Fruit fly (Drosophila melanogaster): ENCODE results near the gene CG31441.
A peak's percentile ranks its signal among the peaks of the same experiment; 100 is the strongest.

The CG31441 gene

DNA sequence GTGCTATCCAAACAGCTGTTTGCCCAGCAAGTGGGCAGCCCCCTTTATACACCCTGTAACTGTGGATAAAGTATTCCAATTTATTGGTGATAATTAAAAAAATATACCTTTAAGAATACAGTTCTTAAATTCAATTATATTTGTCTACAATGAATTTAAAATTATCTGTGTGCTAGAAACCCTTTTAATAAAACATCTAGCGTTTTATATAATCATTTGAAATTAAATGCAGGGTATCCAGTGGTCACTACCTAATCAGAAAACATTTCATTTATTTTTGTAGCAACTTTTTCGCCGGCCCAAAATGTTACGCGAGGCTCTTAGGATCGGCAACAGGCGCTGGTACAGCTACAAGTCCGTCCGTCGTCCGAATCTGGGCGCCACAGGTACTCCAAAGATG lies 9.6 kb upstream of the CG31441 start, which contains the start of gene CG17726 (continued):
- TF ChIP-seq CG8290 (GFP tag; optimal IDR thresholded peaks at IDR 0.05) = peak; percentile 94
- peak in 1 of 2 experiments; percentile 75 for TF ChIP-seq CG8290 (tag; optimal IDR thresholded peaks at IDR 0.05)
- TF ChIP-seq Atf6 (GFP tag; IDR thresholded peaks at IDR 0.05) = peak; percentile 99
- TF ChIP-seq dmrt11E (tag; optimal IDR thresholded peaks at IDR 0.05) = peak; percentile 99
- TF ChIP-seq dan (GFP tag; IDR thresholded peaks at IDR 0.05) = peak; percentile 73; the same call in 1 of the 2 replicates
- peak; percentile 76 for TF ChIP-seq kni (GFP tag; optimal IDR thresholded peaks at IDR 0.05)
- TF ChIP-seq chif (GFP tag; optimal IDR thresholded peaks at IDR 0.05) = peak; percentile 86 to 94
- peak; percentile 97 for TF ChIP-seq salm (tag; optimal IDR thresholded peaks at IDR 0.05)
- peak; percentile 65 for TF ChIP-seq CG7928 (GFP tag; optimal IDR thresholded peaks at IDR 0.05)
- TF ChIP-seq CG12299 (tag; optimal IDR thresholded peaks at IDR 0.05) = peak; percentile 98
- peak; percentile 90 for TF ChIP-seq TFAM (GFP tag; optimal IDR thresholded peaks at IDR 0.05)
- TF ChIP-seq Dfd (GFP tag; optimal IDR thresholded peaks at IDR 0.05) = no peak
- peak; percentile 95 for TF ChIP-seq CG2202 (tag; optimal IDR thresholded peaks at IDR 0.05)
- TF ChIP-seq zfh2 (GFP tag; optimal IDR thresholded peaks at IDR 0.05) = peak; percentile 81
- TF ChIP-seq CG15601 (tag; optimal IDR thresholded peaks at IDR 0.05) = peak; percentile 97
- no peak for TF ChIP-seq D (optimal IDR thresholded peaks at IDR 0.05)
- TF ChIP-seq D (GFP tag; optimal IDR thresholded peaks at IDR 0.05) = peak; percentile 89
- TF ChIP-seq disco-r (GFP tag; optimal IDR thresholded peaks at IDR 0.05) = peak; percentile 85
- peak; percentile 98 for TF ChIP-seq Chrac-16 (GFP tag; optimal IDR thresholded peaks at IDR 0.05)
- peak; percentile 98 for TF ChIP-seq CG12659 (GFP tag; optimal IDR thresholded peaks at IDR 0.05)
- no peak for TF ChIP-seq Sox100B (GFP tag; optimal IDR thresholded peaks at IDR 0.05)
- TF ChIP-seq CG3726 (GFP tag; IDR thresholded peaks at IDR 0.05) = peak; percentile 95
- TF ChIP-seq HmgD (GFP tag; optimal IDR thresholded peaks at IDR 0.05) = peak; percentile 62
- TF ChIP-seq gfzf (GFP tag; optimal IDR thresholded peaks at IDR 0.05) = peak; percentile 20
- TF ChIP-seq HLH54F (GFP tag; optimal IDR thresholded peaks at IDR 0.05) = peak; percentile 78
- peak; percentile 99 for TF ChIP-seq ci (GFP tag; IDR thresholded peaks at IDR 0.05)
- peak in 1 of 3 experiments; percentile 94 for TF ChIP-seq Stat92E (GFP tag; optimal IDR thresholded peaks at IDR 0.05)
- TF ChIP-seq CG3065 (GFP tag; optimal IDR thresholded peaks at IDR 0.05) = peak; percentile 93
- TF ChIP-seq CG8359 (GFP tag; optimal IDR thresholded peaks at IDR 0.05; ENCODE audit: borderline replicate concordance) = peak; percentile 83
- peak; percentile 97 for TF ChIP-seq rib (GFP tag; IDR thresholded peaks at IDR 0.05)
- TF ChIP-seq CG11398 (GFP tag; optimal IDR thresholded peaks at IDR 0.05) = peak; percentile 82
- TF ChIP-seq CG6689 (GFP tag; IDR thresholded peaks at IDR 0.05) = peak; percentile 99
- peak; percentile 80 for TF ChIP-seq Antp (GFP tag; optimal IDR thresholded peaks at IDR 0.05)
- TF ChIP-seq Tbp (GFP tag; optimal IDR thresholded peaks at IDR 0.05) = no peak
- TF ChIP-seq nerfin-1 (tag; optimal IDR thresholded peaks at IDR 0.05) = peak; percentile 93
- TF ChIP-seq CG32532 (GFP tag; IDR thresholded peaks at IDR 0.05) = peak; percentile 98
- peak; percentile 81 for TF ChIP-seq Dip3 (GFP tag; optimal IDR thresholded peaks at IDR 0.05)
- peak; percentile 98 for TF ChIP-seq H2.0 (GFP tag; IDR thresholded peaks at IDR 0.05)
- TF ChIP-seq CG12391 (tag; optimal IDR thresholded peaks at IDR 0.05) = peak; percentile 99
- peak; percentile 86 for TF ChIP-seq Side (GFP tag; optimal IDR thresholded peaks at IDR 0.05)
- peak; percentile 98 for TF ChIP-seq otp (GFP tag; IDR thresholded peaks at IDR 0.05)
- peak; percentile 96 for TF ChIP-seq run (tag; optimal IDR thresholded peaks at IDR 0.05)
- peak; percentile 99 for TF ChIP-seq D19A (tag; optimal IDR thresholded peaks at IDR 0.05)
- TF ChIP-seq CG10979 (tag; optimal IDR thresholded peaks at IDR 0.05) = peak; percentile 97
- TF ChIP-seq CG8281 (tag; optimal IDR thresholded peaks at IDR 0.05) = peak; percentile 88
- TF ChIP-seq Dref (GFP tag; IDR thresholded peaks at IDR 0.05) = peak; percentile 20; the same call in 1 of the 2 replicates
- peak; percentile 96 for TF ChIP-seq Nf-YA (GFP tag; IDR thresholded peaks at IDR 0.05)
- TF ChIP-seq CG10565 (GFP tag; optimal IDR thresholded peaks at IDR 0.05) = peak; percentile 62
- TF ChIP-seq lab (GFP tag; optimal IDR thresholded peaks at IDR 0.05) = no peak
- TF ChIP-seq slou (GFP tag; optimal IDR thresholded peaks at IDR 0.05) = peak; percentile 86
- TF ChIP-seq Optix (GFP tag; IDR thresholded peaks at IDR 0.05) = peak; percentile 58; the same call in 1 of the 3 replicates
- peak; percentile 97 for TF ChIP-seq seq (GFP tag; IDR thresholded peaks at IDR 0.05)

Data from whole organism, embryonic.